Fruit fly (Drosophila melanogaster) Kc167 (cell line): ENCODE results near the gene CG13457.

ENCODE experiments used
- Myc ChIP-seq: fragments of >200 bp; optimal IDR thresholded peaks from 2 replicates; lab custom pipeline; 2017; ENCODE audit warnings: missing external identifiers
- Sin3A ChIP-seq: fragments of >200 bp; optimal IDR thresholded peaks from 2 replicates; lab custom pipeline; 2018; ENCODE audit warnings: missing external identifiers
- h ChIP-seq: fragments of >200 bp; optimal IDR thresholded peaks from 3 replicates; lab custom pipeline; 2018; ENCODE audit warnings: missing external identifiers
- insv ChIP-seq: fragments of >200 bp; optimal IDR thresholded peaks from 3 replicates; lab custom pipeline; 2018; ENCODE audit warnings: missing external identifiers
- psq ChIP-seq: fragments of >200 bp; optimal IDR thresholded peaks from 2 replicates; lab custom pipeline; 2017; ENCODE audit warnings: missing external identifiers

DNA sequence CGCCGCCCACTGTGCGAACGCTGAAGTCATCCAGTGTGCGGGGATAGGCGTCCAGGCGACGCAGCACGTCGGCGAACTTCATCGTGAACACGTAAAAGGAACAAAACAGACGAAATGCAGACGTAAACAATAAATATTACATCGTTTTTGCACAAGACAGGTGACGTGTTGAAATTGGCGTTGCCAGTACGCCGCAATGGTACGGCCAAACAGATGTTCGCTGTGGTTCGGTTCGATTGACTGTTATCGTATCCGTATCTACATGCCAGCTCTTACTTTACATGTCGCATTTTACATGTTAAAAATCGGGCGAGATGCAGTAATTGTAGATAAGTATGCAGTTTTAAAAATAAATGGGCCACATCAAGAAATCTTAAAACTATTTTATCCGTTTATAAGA, 32.2 kb upstream of the CG13457 start, which contains the start of gene CG7011:
- no peak for TF ChIP-seq psq
- TF ChIP-seq h (lab: Kevin White, UChicago): no peak
- TF ChIP-seq insv (lab: Kevin White, UChicago): no peak
- no peak for TF ChIP-seq Myc (lab: Kevin White, UChicago)
- TF ChIP-seq Sin3A (lab: Kevin White, UChicago): no peak
